Worm (Caenorhabditis elegans): Measurements from ENCODE around the gene lin-1.
"Not testable (repeated sequence)": the region's sequence is repeated elsewhere in the genome, so short reads cannot be mapped to it uniquely, and the experiment has no call there.

ce11 chrIV:2245565-2245964 is 54.5 kb downstream of the lin-1 start, which contains the start of gene M70.1:
- not testable (repeated sequence) for TF ChIP-seq Y53G8AR.9 (GFP tag; conservative IDR thresholded peaks at IDR 0.05); unc-62 (GFP tag; optimal IDR thresholded peaks at IDR 0.05); akir-1 (GFP tag; optimal IDR thresholded peaks at IDR 0.05); ztf-28 (GFP tag; IDR thresholded peaks at IDR 0.05); lin-35 (GFP tag; optimal IDR thresholded peaks at IDR 0.05)

All from whole organism, young adult.